Fruit fly (Drosophila melanogaster) whole organism, prepupa: ENCODE results near the gene Arp1.

Experiments
- Blimp-1 ChIP-seq: fragments of 200-800 bp; sonication (Bioruptor generic); optimal IDR thresholded peaks from 3 replicates; lab custom pipeline; 2017; ENCODE audit warnings: missing biosample characterization, missing genetic modification characterization, mild to moderate bottlenecking, moderate library complexity, missing genetic modification reagents
- CG11902 ChIP-seq: fragments of 200-800 bp; sonication (Bioruptor generic); optimal IDR thresholded peaks from 3 replicates; lab custom pipeline; 2016; ENCODE audit warnings: missing biosample characterization, missing genetic modification characterization
- CG15336 ChIP-seq: fragments of 200-800 bp; sonication (Bioruptor generic); IDR thresholded peaks from 2 replicates; pipeline ENCODE4 v1.3.6; 2022; ENCODE audit warnings: missing biosample characterization, missing genetic modification characterization
- CG32006 ChIP-seq: fragments of 200-800 bp; sonication (Bioruptor generic); optimal IDR thresholded peaks from 3 replicates; lab custom pipeline; 2017; ENCODE audit warnings: missing biosample characterization, mild to moderate bottlenecking, missing genetic modification characterization
- CG3919 ChIP-seq: fragments of 200-800 bp; sonication (Bioruptor generic); optimal IDR thresholded peaks from 3 replicates; lab custom pipeline; 2016; ENCODE audit warnings: missing biosample characterization, missing genetic modification characterization
- Hr38 ChIP-seq: sonication (Bioruptor generic); optimal IDR thresholded peaks from 2 replicates; lab custom pipeline; 2016; ENCODE audit warnings: missing biosample characterization, missing genetic modification characterization
- Lpt ChIP-seq: fragments of 200-800 bp; sonication (Bioruptor generic); optimal IDR thresholded peaks from 3 replicates; lab custom pipeline; 2016; ENCODE audit warnings: missing biosample characterization, missing genetic modification characterization
- eg ChIP-seq: fragments of 200-800 bp; sonication (Bioruptor generic); IDR thresholded peaks from 3 replicates; pipeline ENCODE4 v1.3.6; 2022; ENCODE audit warnings: missing biosample characterization, missing genetic modification characterization
- pdm3 ChIP-seq: fragments of 200-800 bp; sonication (Bioruptor generic); optimal IDR thresholded peaks from 3 replicates; lab custom pipeline; 2016; ENCODE audit warnings: missing biosample characterization, missing genetic modification characterization
- topi ChIP-seq: fragments of 200-800 bp; sonication (Bioruptor generic); optimal IDR thresholded peaks from 3 replicates; lab custom pipeline; 2016; ENCODE audit warnings: missing biosample characterization, missing genetic modification characterization

- TF ChIP-seq Hr38 (GFP tag; lab: Kevin White, UChicago) = no peak
- no peak for TF ChIP-seq Blimp-1
- no peak for TF ChIP-seq pdm3 (GFP tag; lab: Kevin White, UChicago)
- no peak for TF ChIP-seq CG11902 (GFP tag; lab: Kevin White, UChicago)
- no peak for TF ChIP-seq CG32006 (GFP tag; lab: Kevin White, UChicago)
- no peak for TF ChIP-seq CG3919 (GFP tag; lab: Kevin White, UChicago)
- no peak for TF ChIP-seq topi (GFP tag; lab: Kevin White, UChicago)
- TF ChIP-seq eg = no peak
- no peak for TF ChIP-seq Lpt
- TF ChIP-seq CG15336 (GFP tag; lab: Robert Waterston, UW) = no peak
These were observed at the start of gene Arp1 for dm6 chr3R:12691422-12692101.
